Worm (Caenorhabditis elegans) whole organism, midembryonic: Measurements from ENCODE around the gene C07D10.6.

ENCODE experiments used
- cog-1 ChIP-seq: sonication (generic microtip); optimal IDR thresholded peaks from 2 replicates; lab custom pipeline; 2016; ENCODE audit warnings: missing genetic modification characterization, missing compliant biosample characterization
- flt-1 ChIP-seq: fragments of 200-800 bp; sonication (Bioruptor generic); IDR thresholded peaks from 2 replicates; pipeline ENCODE4 v1.3.6; 2022; ENCODE audit warnings: missing genetic modification characterization, missing compliant biosample characterization
- klf-2 ChIP-seq: fragments of 200-800 bp; sonication (Bioruptor generic); conservative IDR thresholded peaks from 2 replicates; pipeline ENCODE4 v1.3.6; 2022; ENCODE audit warnings: missing genetic modification reagents, missing genetic modification characterization, missing compliant biosample characterization
- med-1 ChIP-seq: sonication (generic microtip); optimal IDR thresholded peaks from 2 replicates; lab custom pipeline; 2017; ENCODE audit warnings: missing genetic modification characterization, mild to moderate bottlenecking, missing compliant biosample characterization, antibody characterized with exemption, missing genetic modification reagents; ENCODE audit not compliant: insufficient read depth
- ref-1 ChIP-seq: fragments of 200-800 bp; sonication (Bioruptor generic); conservative IDR thresholded peaks from 2 replicates; pipeline ENCODE4 v1.3.6; 2022; ENCODE audit warnings: missing genetic modification reagents, missing genetic modification characterization, missing compliant biosample characterization
- tab-1 ChIP-seq: fragments of 200-800 bp; sonication (Bioruptor generic); IDR thresholded peaks from 2 replicates; pipeline ENCODE4 v1.3.6; 2022; ENCODE audit warnings: missing genetic modification characterization, missing compliant biosample characterization
- ztf-23 ChIP-seq: fragments of 200-800 bp; sonication (Bioruptor generic); IDR thresholded peaks from 2 replicates; pipeline ENCODE4 v1.3.6; 2022; ENCODE audit warnings: missing genetic modification reagents, missing genetic modification characterization, missing compliant biosample characterization
- ztf-29 ChIP-seq: fragments of 200-800 bp; sonication (Bioruptor generic); IDR thresholded peaks from 2 replicates; pipeline ENCODE4 v1.3.6; 2022; ENCODE audit warnings: missing genetic modification reagents, missing genetic modification characterization, missing compliant biosample characterization

DNA sequence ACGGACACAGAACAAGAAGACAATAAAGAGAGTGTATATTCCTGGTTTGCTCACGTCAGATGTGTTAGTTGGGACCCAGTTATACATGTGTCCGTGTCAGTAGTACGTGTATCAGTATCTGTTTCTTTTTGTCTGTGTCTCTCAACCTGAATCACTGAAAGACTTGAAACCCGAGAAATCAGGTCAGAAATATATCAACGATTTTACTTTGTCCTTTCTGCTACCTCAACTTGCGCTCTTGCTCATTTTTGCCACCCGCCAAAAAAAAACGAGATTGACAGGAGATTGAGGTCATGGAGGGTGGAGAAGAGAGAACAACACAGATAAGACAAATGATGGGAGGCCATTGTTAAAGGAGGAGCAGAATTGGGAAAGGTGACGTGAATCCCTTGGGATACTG is 40.4 kb downstream of the C07D10.6 start:
- TF ChIP-seq med-1 (GFP tag; lab: Kevin White, UChicago) (no peak), ztf-29 (GFP tag; lab: Robert Waterston, UW) (no peak), ref-1 (no peak), ztf-23 (GFP tag; lab: Robert Waterston, UW) (no peak), klf-2 (GFP tag; lab: Robert Waterston, UW) (no peak), cog-1 (tag; lab: Kevin White, UChicago) (no peak), tab-1 (GFP tag; lab: Robert Waterston, UW) (no peak), flt-1 (GFP tag; lab: Robert Waterston, UW) (no peak)
